Worm (Caenorhabditis elegans) whole organism, early embryonic: ENCODE results near the gene srt-5.

ENCODE experiments used
- B0310.2 ChIP-seq: sonication (generic microtip); optimal IDR thresholded peaks from 2 replicates; lab custom pipeline; 2016; ENCODE audit warnings: mild to moderate bottlenecking, missing genetic modification characterization, missing compliant biosample characterization
- F13C5.2 ChIP-seq: sonication (generic microtip); optimal IDR thresholded peaks from 2 replicates; lab custom pipeline; 2017; ENCODE audit warnings: mild to moderate bottlenecking, missing genetic modification characterization, inconsistent platforms, missing compliant biosample characterization
- aly-1 ChIP-seq: sonication (generic microtip); optimal IDR thresholded peaks from 2 replicates; lab custom pipeline; 2016; ENCODE audit warnings: missing genetic modification characterization, missing compliant biosample characterization
- ama-1 ChIP-seq: fragments of 150-350 bp; optimal IDR thresholded peaks from 2 replicates; lab custom pipeline; 2014
- ceh-13 ChIP-seq: fragments of 200-800 bp; sonication (Bioruptor generic); optimal IDR thresholded peaks from 2 replicates; lab custom pipeline; 2018; ENCODE audit warnings: mild to moderate bottlenecking, missing genetic modification characterization, missing compliant biosample characterization
- ceh-36 ChIP-seq: sonication (generic microtip); optimal IDR thresholded peaks from 2 replicates; lab custom pipeline; 2016; ENCODE audit warnings: missing genetic modification characterization, inconsistent platforms, missing compliant biosample characterization
- ets-7 ChIP-seq: sonication (generic microtip); optimal IDR thresholded peaks from 2 replicates; lab custom pipeline; 2016; ENCODE audit warnings: missing genotype, missing genetic modification characterization, missing compliant biosample characterization
- flt-1 ChIP-seq: fragments of 200-800 bp; sonication (Bioruptor generic); IDR thresholded peaks from 2 replicates; pipeline ENCODE4 v1.3.6; 2022; ENCODE audit warnings: missing genetic modification characterization, missing compliant biosample characterization
- hmbx-1 ChIP-seq: sonication (generic microtip); optimal IDR thresholded peaks from 2 replicates; lab custom pipeline; 2016; ENCODE audit warnings: mild to moderate bottlenecking, missing genetic modification characterization, missing compliant biosample characterization
- hmg-4 ChIP-seq: fragments of 200-800 bp; sonication (Bioruptor generic); optimal IDR thresholded peaks from 2 replicates; lab custom pipeline; 2018; ENCODE audit warnings: mild to moderate bottlenecking, missing genetic modification characterization, missing compliant biosample characterization
- hnd-1 ChIP-seq: sonication (generic microtip); optimal IDR thresholded peaks from 2 replicates; lab custom pipeline; 2016; ENCODE audit warnings: missing genetic modification characterization, missing compliant biosample characterization
- pes-1 ChIP-seq: fragments of 200-800 bp; sonication (Bioruptor generic); IDR thresholded peaks from 2 replicates; pipeline ENCODE4 v1.3.6; 2022; ENCODE audit warnings: missing genetic modification reagents, missing genetic modification characterization, missing compliant biosample characterization
- scrt-1 ChIP-seq: fragments of 200-800 bp; sonication (Bioruptor generic); IDR thresholded peaks from 2 replicates; pipeline ENCODE4 v1.3.6; 2022; ENCODE audit warnings: missing genetic modification characterization, missing compliant biosample characterization
- sea-1 ChIP-seq: fragments of 200-800 bp; sonication (Bioruptor generic); conservative IDR thresholded peaks from 2 replicates; pipeline ENCODE4 v1.3.6; 2022; ENCODE audit warnings: missing genetic modification characterization, missing compliant biosample characterization
- tbx-11 ChIP-seq: fragments of 200-800 bp; sonication (Bioruptor generic); IDR thresholded peaks from 2 replicates; pipeline ENCODE4 v1.3.6; 2022; ENCODE audit warnings: missing genetic modification characterization, missing compliant biosample characterization
- tbx-37 ChIP-seq: fragments of 200-800 bp; sonication (Bioruptor generic); conservative IDR thresholded peaks from 2 replicates; pipeline ENCODE4 v1.3.6; 2022; ENCODE audit warnings: missing genetic modification reagents, missing genetic modification characterization, missing compliant biosample characterization
- tra-4 ChIP-seq: sonication (generic microtip); optimal IDR thresholded peaks from 2 replicates; lab custom pipeline; 2017; ENCODE audit warnings: missing genetic modification characterization, missing compliant biosample characterization

Gene srt-5

ce11 chrV:3114973-3115372 lies 34.3 kb upstream of the srt-5 start, which contains the start of gene Y73C8C.3:
Y73C8C.3 (plus strand) TSS chrV:3115273.
- TF ChIP-seq hmbx-1 (tag; lab: Kevin White, UChicago), result no peak
- no peak for TF ChIP-seq tbx-37
- TF ChIP-seq ceh-13 (GFP tag; lab: Kevin White, UChicago), result no peak
- no peak for TF ChIP-seq pes-1
- TF ChIP-seq hnd-1 (tag; lab: Kevin White, UChicago), result no peak
- TF ChIP-seq scrt-1 (GFP tag; lab: Robert Waterston, UW), result no peak

ce11 chrV:3113751-3114150 lies 33.1 kb upstream of the srt-5 start, which contains the start of gene Y73C8C.8:
Y73C8C.8 (minus strand) TSS chrV:3113851.
- TF ChIP-seq aly-1 (tag; lab: Kevin White, UChicago) (no peak), tra-4 (tag; lab: Kevin White, UChicago) (no peak), ceh-13 (GFP tag; lab: Kevin White, UChicago) (no peak), tbx-11 (GFP tag; lab: Robert Waterston, UW) (no peak), hmbx-1 (tag; lab: Kevin White, UChicago) (no peak), flt-1 (GFP tag; lab: Robert Waterston, UW) (no peak), ama-1 (lab: Kevin White, UChicago) (no peak), sea-1 (no peak), tbx-37 (no peak), hmg-4 (GFP tag; lab: Kevin White, UChicago) (no peak), ets-7 (tag; lab: Kevin White, UChicago) (no peak), hnd-1 (tag; lab: Kevin White, UChicago) (no peak), B0310.2 (no peak), scrt-1 (GFP tag; lab: Robert Waterston, UW) (no peak)

- TF ChIP-seq flt-1 (GFP tag; lab: Robert Waterston, UW) (no peak), ets-7 (tag; lab: Kevin White, UChicago) (no peak), tbx-11 (GFP tag; lab: Robert Waterston, UW) (no peak), ama-1 (lab: Kevin White, UChicago) (no peak), B0310.2 (no peak), hnd-1 (tag; lab: Kevin White, UChicago) (no peak), sea-1 (no peak), tbx-37 (no peak), pes-1 (no peak), hmg-4 (GFP tag; lab: Kevin White, UChicago) (no peak), F13C5.2 (tag; lab: Kevin White, UChicago) (no peak), hmbx-1 (tag; lab: Kevin White, UChicago) (no peak), aly-1 (tag; lab: Kevin White, UChicago) (no peak), ceh-36 (tag; lab: Kevin White, UChicago) (no peak), tra-4 (tag; lab: Kevin White, UChicago) (no peak), scrt-1 (GFP tag; lab: Robert Waterston, UW) (no peak), ceh-13 (GFP tag; lab: Kevin White, UChicago) (no peak)
These were observed 31.5 kb upstream of the srt-5 start for ce11 chrV:3112198-3112597.

ce11 chrV:3107450-3107849 lies 26.8 kb upstream of the srt-5 start, which contains the start of gene str-68:
str-68 (minus strand) TSS chrV:3107550.
- TF ChIP-seq tra-4 (tag; lab: Kevin White, UChicago) (no peak), tbx-11 (GFP tag; lab: Robert Waterston, UW) (no peak), hnd-1 (tag; lab: Kevin White, UChicago) (no peak), flt-1 (GFP tag; lab: Robert Waterston, UW) (no peak), tbx-37 (no peak), F13C5.2 (tag; lab: Kevin White, UChicago) (no peak), hmbx-1 (tag; lab: Kevin White, UChicago) (no peak), pes-1 (no peak), hmg-4 (GFP tag; lab: Kevin White, UChicago) (no peak), ceh-13 (GFP tag; lab: Kevin White, UChicago) (no peak), ama-1 (lab: Kevin White, UChicago) (no peak), aly-1 (tag; lab: Kevin White, UChicago) (no peak), sea-1 (no peak), ceh-36 (tag; lab: Kevin White, UChicago) (no peak), ets-7 (tag; lab: Kevin White, UChicago) (no peak), scrt-1 (GFP tag; lab: Robert Waterston, UW) (no peak)

ce11 chrV:3106785-3107184 lies 26.1 kb upstream of the srt-5 start:
- no peak for TF ChIP-seq ama-1 (lab: Kevin White, UChicago)
- TF ChIP-seq tbx-11 (GFP tag; lab: Robert Waterston, UW), result no peak
- no peak for TF ChIP-seq hnd-1 (tag; lab: Kevin White, UChicago)
- no peak for TF ChIP-seq sea-1
- no peak for TF ChIP-seq B0310.2
- no peak for TF ChIP-seq tbx-37
- no peak for TF ChIP-seq hmbx-1 (tag; lab: Kevin White, UChicago)
- TF ChIP-seq flt-1 (GFP tag; lab: Robert Waterston, UW), result no peak
- TF ChIP-seq ceh-36 (tag; lab: Kevin White, UChicago), result no peak
- TF ChIP-seq pes-1, result no peak
- TF ChIP-seq hmg-4 (GFP tag; lab: Kevin White, UChicago), result no peak
- no peak for TF ChIP-seq aly-1 (tag; lab: Kevin White, UChicago)
- no peak for TF ChIP-seq scrt-1 (GFP tag; lab: Robert Waterston, UW)
- TF ChIP-seq tra-4 (tag; lab: Kevin White, UChicago), result no peak

ce11 chrV:3105810-3106209 lies 25.1 kb upstream of the srt-5 start, which contains the start of gene str-69:
str-69 (minus strand) TSS chrV:3105910.
- no peak for TF ChIP-seq aly-1 (tag; lab: Kevin White, UChicago)
- TF ChIP-seq ceh-36 (tag; lab: Kevin White, UChicago), result no peak
- TF ChIP-seq ceh-13 (GFP tag; lab: Kevin White, UChicago), result no peak
- TF ChIP-seq hmbx-1 (tag; lab: Kevin White, UChicago), result no peak
- no peak for TF ChIP-seq tbx-11 (GFP tag; lab: Robert Waterston, UW)
- no peak for TF ChIP-seq ets-7 (tag; lab: Kevin White, UChicago)
- TF ChIP-seq B0310.2, result no peak
- no peak for TF ChIP-seq F13C5.2 (tag; lab: Kevin White, UChicago)
- no peak for TF ChIP-seq hnd-1 (tag; lab: Kevin White, UChicago)

ce11 chrV:3104134-3104533 lies 23.4 kb upstream of the srt-5 start, which contains the start of gene str-66:
str-66 (minus strand) TSS chrV:3104234.
- TF ChIP-seq ceh-13 (GFP tag; lab: Kevin White, UChicago), result no peak
- no peak for TF ChIP-seq scrt-1 (GFP tag; lab: Robert Waterston, UW)
- no peak for TF ChIP-seq F13C5.2 (tag; lab: Kevin White, UChicago)
- no peak for TF ChIP-seq pes-1
- no peak for TF ChIP-seq tbx-37
- TF ChIP-seq B0310.2, result no peak
- no peak for TF ChIP-seq ceh-36 (tag; lab: Kevin White, UChicago)
- no peak for TF ChIP-seq ama-1 (lab: Kevin White, UChicago)
- no peak for TF ChIP-seq ets-7 (tag; lab: Kevin White, UChicago)
- no peak for TF ChIP-seq hmbx-1 (tag; lab: Kevin White, UChicago)
- TF ChIP-seq tra-4 (tag; lab: Kevin White, UChicago), result no peak
- no peak for TF ChIP-seq tbx-11 (GFP tag; lab: Robert Waterston, UW)
- no peak for TF ChIP-seq hnd-1 (tag; lab: Kevin White, UChicago)
- no peak for TF ChIP-seq aly-1 (tag; lab: Kevin White, UChicago)
- no peak for TF ChIP-seq hmg-4 (GFP tag; lab: Kevin White, UChicago)
- no peak for TF ChIP-seq flt-1 (GFP tag; lab: Robert Waterston, UW)
